Worm (Caenorhabditis elegans) whole organism, young adult: ENCODE data around the gene faah-2.

Source experiments
- F23B12.7 ChIP-seq: sonication (generic microtip); optimal IDR thresholded peaks from 2 replicates; lab custom pipeline; 2017; ENCODE audit warnings: missing genetic modification characterization, mild to moderate bottlenecking, missing compliant biosample characterization, antibody characterized with exemption, moderate library complexity; ENCODE audit not compliant: insufficient read depth
- F33H1.4 ChIP-seq: fragments of 200-800 bp; sonication (Bioruptor generic); IDR thresholded peaks from 2 replicates; pipeline ENCODE4 v1.3.6; 2022; ENCODE audit warnings: missing genetic modification reagents, missing genetic modification characterization, missing compliant biosample characterization
- F37B4.10 ChIP-seq: fragments of 200-800 bp; sonication (Bioruptor generic); IDR thresholded peaks from 2 replicates; pipeline ENCODE4 v1.3.6; 2022; ENCODE audit warnings: missing genetic modification characterization, missing compliant biosample characterization
- F39B2.1 ChIP-seq: fragments of 200-800 bp; sonication (Bioruptor generic); IDR thresholded peaks from 2 replicates; pipeline ENCODE4 v1.3.6; 2022; ENCODE audit warnings: missing genetic modification reagents, missing genetic modification characterization, missing compliant biosample characterization
- K12H6.12 ChIP-seq: fragments of 200-800 bp; sonication (Bioruptor generic); optimal IDR thresholded peaks from 2 replicates; lab custom pipeline; 2018; ENCODE audit warnings: mild to moderate bottlenecking, missing genetic modification characterization, missing compliant biosample characterization
- Y56A3A.18 ChIP-seq: fragments of 200-800 bp; sonication (Bioruptor generic); IDR thresholded peaks from 2 replicates; pipeline ENCODE4 v1.3.6; 2022; ENCODE audit warnings: missing genetic modification reagents, missing genetic modification characterization, missing compliant biosample characterization
- Y95B8A.8 ChIP-seq: fragments of 200-800 bp; sonication (Bioruptor generic); IDR thresholded peaks from 2 replicates; pipeline ENCODE4 v1.3.6; 2022; ENCODE audit warnings: missing genetic modification reagents, missing genetic modification characterization, missing compliant biosample characterization
- aptf-2 ChIP-seq: fragments of 200-800 bp; sonication (Bioruptor generic); conservative IDR thresholded peaks from 2 replicates; pipeline ENCODE4 v1.3.6; 2022; ENCODE audit warnings: missing genetic modification reagents, missing genetic modification characterization, missing compliant biosample characterization
- atf-7 ChIP-seq: sonication (generic microtip); optimal IDR thresholded peaks from 2 replicates; lab custom pipeline; 2017; ENCODE audit warnings: mild to moderate bottlenecking, missing genetic modification characterization, missing compliant biosample characterization
- athp-1 ChIP-seq: sonication (generic microtip); optimal IDR thresholded peaks from 2 replicates; lab custom pipeline; 2017; ENCODE audit warnings: mild to moderate bottlenecking, missing genetic modification characterization, missing compliant biosample characterization
- bed-2 ChIP-seq: fragments of 200-800 bp; sonication (Bioruptor generic); IDR thresholded peaks from 2 replicates; pipeline ENCODE4 v1.3.6; 2022; ENCODE audit warnings: missing genetic modification reagents, missing genetic modification characterization, missing compliant biosample characterization
- cebp-2 ChIP-seq: fragments of 200-800 bp; sonication (Bioruptor generic); IDR thresholded peaks from 2 replicates; pipeline ENCODE4 v1.3.6; 2022; ENCODE audit warnings: missing genetic modification characterization, missing compliant biosample characterization
- ceh-27 ChIP-seq: fragments of 200-800 bp; sonication (Bioruptor generic); optimal IDR thresholded peaks from 2 replicates; lab custom pipeline; 2018; ENCODE audit warnings: mild to moderate bottlenecking, missing genetic modification characterization, moderate library complexity, missing compliant biosample characterization
- ceh-79 ChIP-seq: sonication (generic microtip); optimal IDR thresholded peaks from 2 replicates; lab custom pipeline; 2017; ENCODE audit warnings: mild to moderate bottlenecking, missing genetic modification characterization, missing compliant biosample characterization
- die-1 ChIP-seq: sonication (generic microtip); optimal IDR thresholded peaks from 2 replicates; lab custom pipeline; 2016; ENCODE audit warnings: missing genotype, mild to moderate bottlenecking, missing genetic modification characterization, missing compliant biosample characterization
- dpff-1 ChIP-seq: sonication (generic microtip); optimal IDR thresholded peaks from 2 replicates; lab custom pipeline; 2017; ENCODE audit warnings: mild to moderate bottlenecking, missing genetic modification characterization, missing compliant biosample characterization
- egl-18 ChIP-seq: fragments of 200-800 bp; sonication (Bioruptor generic); IDR thresholded peaks from 2 replicates; pipeline ENCODE4 v1.3.6; 2022; ENCODE audit warnings: missing genetic modification reagents, missing genetic modification characterization, missing compliant biosample characterization
- ets-4 ChIP-seq: fragments of 200-800 bp; sonication (Bioruptor generic); optimal IDR thresholded peaks from 2 replicates; lab custom pipeline; 2018; ENCODE audit warnings: mild to moderate bottlenecking, missing genetic modification characterization, missing compliant biosample characterization
- gei-17 ChIP-seq: fragments of 200-800 bp; sonication (Bioruptor generic); optimal IDR thresholded peaks from 2 replicates; lab custom pipeline; 2018; ENCODE audit warnings: mild to moderate bottlenecking, missing genetic modification characterization, missing compliant biosample characterization
- lin-40 ChIP-seq: sonication (generic microtip); optimal IDR thresholded peaks from 2 replicates; lab custom pipeline; 2016; ENCODE audit warnings: missing genetic modification characterization, mild to moderate bottlenecking, missing compliant biosample characterization, missing genotype, missing genetic modification reagents
- lir-1 ChIP-seq: fragments of 200-800 bp; sonication (Bioruptor generic); conservative IDR thresholded peaks from 2 replicates; pipeline ENCODE4 v1.3.6; 2022; ENCODE audit warnings: missing genetic modification reagents, missing genetic modification characterization, missing compliant biosample characterization
- madf-10 ChIP-seq: sonication (generic microtip); optimal IDR thresholded peaks from 2 replicates; lab custom pipeline; 2016; ENCODE audit warnings: mild to moderate bottlenecking, missing genetic modification characterization, missing compliant biosample characterization
- madf-6 ChIP-seq: fragments of 200-800 bp; sonication (Bioruptor generic); IDR thresholded peaks from 2 replicates; pipeline ENCODE4 v1.3.6; 2022; ENCODE audit warnings: missing genetic modification reagents, missing genetic modification characterization, missing compliant biosample characterization
- madf-8 ChIP-seq: fragments of 200-800 bp; sonication (Bioruptor generic); conservative IDR thresholded peaks from 2 replicates; pipeline ENCODE4 v1.3.6; 2022; ENCODE audit warnings: missing genetic modification reagents, missing genetic modification characterization, missing compliant biosample characterization
- nhr-120 ChIP-seq: fragments of 200-800 bp; sonication (Bioruptor generic); IDR thresholded peaks from 2 replicates; pipeline ENCODE4 v1.3.6; 2022; ENCODE audit warnings: missing genetic modification characterization, missing compliant biosample characterization
- nhr-27 ChIP-seq: fragments of 200-800 bp; sonication (Bioruptor generic); optimal IDR thresholded peaks from 2 replicates; lab custom pipeline; 2018; ENCODE audit warnings: mild to moderate bottlenecking, missing genetic modification characterization, moderate library complexity, missing compliant biosample characterization
- nhr-80 ChIP-seq: sonication (generic microtip); optimal IDR thresholded peaks from 2 replicates; lab custom pipeline; 2016; ENCODE audit warnings: missing genetic modification characterization, missing compliant biosample characterization
- rec-8 ChIP-seq, 2 experiments: sonication (generic microtip); optimal IDR thresholded peaks; 2 replicates each; lab custom pipeline; 2016; ENCODE audit warnings: mild to moderate bottlenecking in 2 of 2, missing genetic modification characterization in 2 of 2, missing genetic modification reagents in 2 of 2, missing genotype in 2 of 2, missing biosample characterization in 1 of 2, missing compliant biosample characterization in 1 of 2, moderate library complexity in 1 of 2
- sdz-38 ChIP-seq: sonication (generic microtip); optimal IDR thresholded peaks from 2 replicates; lab custom pipeline; 2016; ENCODE audit warnings: missing genotype, missing genetic modification characterization, missing compliant biosample characterization
- sea-2 ChIP-seq: fragments of 200-800 bp; sonication (Bioruptor generic); IDR thresholded peaks from 2 replicates; pipeline ENCODE4 v1.3.6; 2022; ENCODE audit warnings: missing genetic modification characterization, missing compliant biosample characterization
- snpc-1.1 ChIP-seq: sonication (generic microtip); optimal IDR thresholded peaks from 2 replicates; lab custom pipeline; 2017; ENCODE audit warnings: missing genetic modification characterization, mild to moderate bottlenecking, missing compliant biosample characterization, antibody characterized with exemption, moderate library complexity, missing genotype, missing genetic modification reagents; ENCODE audit not compliant: insufficient read depth
- snpc-1.3 ChIP-seq: sonication (generic microtip); optimal IDR thresholded peaks from 2 replicates; lab custom pipeline; 2017; ENCODE audit warnings: missing genetic modification characterization, mild to moderate bottlenecking, missing compliant biosample characterization, antibody characterized with exemption, moderate library complexity, missing genotype, missing genetic modification reagents; ENCODE audit not compliant: insufficient read depth
- snpc-4 ChIP-seq, 5 experiments: fragments of 150-350 bp in 1 of 5; sonication (generic microtip) in 4 of 5; optimal IDR thresholded peaks; 2 replicates each; lab custom pipeline; 2014 to 2018; ENCODE audit warnings: missing genetic modification characterization in 5 of 5, missing biosample characterization in 3 of 5, antibody characterized with exemption in 2 of 5, mild to moderate bottlenecking in 2 of 5, missing compliant biosample characterization in 2 of 5, missing genotype in 2 of 5, moderate library complexity in 2 of 5, missing genetic modification reagents in 1 of 5
- somi-1 ChIP-seq: fragments of 200-800 bp; sonication (Bioruptor generic); optimal IDR thresholded peaks from 2 replicates; lab custom pipeline; 2018; ENCODE audit warnings: mild to moderate bottlenecking, missing genetic modification characterization, missing compliant biosample characterization
- tbp1 ChIP-seq: fragments of 200-800 bp; sonication (Bioruptor generic); optimal IDR thresholded peaks from 2 replicates; lab custom pipeline; 2018; ENCODE audit warnings: mild to moderate bottlenecking, missing genetic modification characterization, missing compliant biosample characterization
- tlf-1 ChIP-seq: fragments of 200-800 bp; sonication (Bioruptor generic); optimal IDR thresholded peaks from 2 replicates; lab custom pipeline; 2018; ENCODE audit warnings: mild to moderate bottlenecking, missing genetic modification characterization, missing compliant biosample characterization
- unc-130 ChIP-seq: sonication (generic microtip); optimal IDR thresholded peaks from 2 replicates; lab custom pipeline; 2016; ENCODE audit warnings: missing genetic modification reagents, missing genetic modification characterization, missing compliant biosample characterization
- zfh-2 ChIP-seq: fragments of 200-800 bp; sonication (Bioruptor generic); conservative IDR thresholded peaks from 2 replicates; pipeline ENCODE4 v1.3.6; 2022; ENCODE audit warnings: missing genetic modification reagents, missing genetic modification characterization, missing compliant biosample characterization
- ztf-6 ChIP-seq: fragments of 200-800 bp; sonication (Bioruptor generic); IDR thresholded peaks from 2 replicates; pipeline ENCODE4 v1.3.6; 2022; ENCODE audit warnings: missing genetic modification reagents, missing genetic modification characterization, missing compliant biosample characterization

faah-2 gene

ce11 chrIV:8192878-8193277 is 40.6 kb downstream of the faah-2 start:
- TF ChIP-seq somi-1 (GFP tag; lab: Kevin White, UChicago) (no peak), zfh-2 (GFP tag; lab: Robert Waterston, UW) (peak; percentile 70), madf-10 (no peak), unc-130 (GFP tag; lab: Kevin White, UChicago) (no peak), rec-8 (tag; optimal IDR thresholded peaks at IDR 0.05; lab: Kevin White, UChicago) (no peak)

DNA sequence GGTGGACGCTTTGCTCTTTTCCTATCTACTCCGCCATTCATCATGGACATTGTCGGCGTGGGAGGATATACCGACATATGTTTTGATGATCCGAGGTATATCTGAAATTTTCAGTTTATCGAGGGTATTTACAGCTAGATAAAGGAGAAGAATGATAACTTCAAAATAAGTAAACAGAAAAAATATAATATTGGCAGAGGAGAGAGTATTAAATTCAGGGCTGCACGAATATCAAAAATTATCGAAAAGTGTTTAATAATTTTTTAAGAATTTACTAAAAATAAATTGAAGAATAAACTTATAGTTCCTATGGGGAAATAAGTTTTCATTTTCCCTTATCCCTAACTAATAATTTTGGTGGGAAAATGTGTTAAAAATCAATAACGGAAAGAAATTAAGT is 46.6 kb downstream of the faah-2 start, which contains the start of gene wsp-1:
Gene wsp-1 (minus strand): TSS at position 101 of the 400 bp plus-strand sequence.
- TF ChIP-seq snpc-1.1 (tag; lab: Kevin White, UChicago) (no peak), snpc-4 (GFP tag; optimal IDR thresholded peaks at IDR 0.05; lab: Kevin White, UChicago) (no peak), snpc-4 (tag; optimal IDR thresholded peaks at IDR 0.05; lab: Kevin White, UChicago) (no peak), egl-18 (GFP tag; lab: Robert Waterston, UW) (no peak)

DNA sequence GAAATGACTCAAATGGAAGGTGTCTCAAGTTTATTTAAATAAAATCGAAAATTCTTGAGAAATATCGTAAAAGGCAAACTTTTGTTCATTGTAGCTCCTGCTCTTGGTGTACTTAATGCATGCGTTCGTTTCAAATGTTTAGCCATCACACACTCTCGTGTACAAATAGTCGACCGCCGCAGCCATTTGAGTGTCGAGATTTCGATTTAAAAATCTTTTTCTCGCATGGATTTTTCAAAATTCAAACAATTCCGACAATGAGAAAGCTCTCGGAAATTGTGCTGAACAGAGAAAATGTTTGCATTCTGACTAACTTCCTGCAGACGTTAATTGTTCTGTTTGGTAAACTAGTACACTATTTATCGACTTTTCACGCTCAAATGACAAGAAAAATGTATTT is 47.0 kb downstream of the faah-2 start:
- TF ChIP-seq cebp-2 (GFP tag; lab: Robert Waterston, UW): 0 out of 2 replicates have a peak, but pooled peaks have one; percentile 69
- TF ChIP-seq Y95B8A.8 (GFP tag; lab: Robert Waterston, UW): no peak

DNA sequence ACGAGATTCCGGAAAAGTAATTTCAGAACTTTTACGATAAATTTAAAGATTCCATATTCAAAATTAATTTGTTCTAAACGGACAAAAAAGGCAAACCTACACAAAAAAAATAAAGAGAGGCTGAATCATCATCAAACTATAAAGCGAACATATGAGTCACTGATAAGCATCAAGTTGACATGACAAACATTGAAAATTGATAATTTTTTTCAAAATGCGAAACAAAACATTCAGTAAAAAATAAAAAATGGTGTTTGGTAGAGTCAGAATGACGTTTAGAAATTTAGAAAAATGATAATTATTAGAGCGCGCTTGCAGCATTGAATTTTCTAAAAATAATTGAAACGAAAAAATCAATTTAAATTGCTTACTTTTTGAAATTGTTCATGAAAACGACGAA is 47.6 kb downstream of the faah-2 start:
- TF ChIP-seq tbp1 (no peak), F39B2.1 (GFP tag; lab: Robert Waterston, UW) (no peak), F23B12.7 (tag; lab: Kevin White, UChicago) (peak; percentile 5), nhr-80 (peak; percentile 68)
- TF ChIP-seq, all 124 proteins: peak for 2

DNA sequence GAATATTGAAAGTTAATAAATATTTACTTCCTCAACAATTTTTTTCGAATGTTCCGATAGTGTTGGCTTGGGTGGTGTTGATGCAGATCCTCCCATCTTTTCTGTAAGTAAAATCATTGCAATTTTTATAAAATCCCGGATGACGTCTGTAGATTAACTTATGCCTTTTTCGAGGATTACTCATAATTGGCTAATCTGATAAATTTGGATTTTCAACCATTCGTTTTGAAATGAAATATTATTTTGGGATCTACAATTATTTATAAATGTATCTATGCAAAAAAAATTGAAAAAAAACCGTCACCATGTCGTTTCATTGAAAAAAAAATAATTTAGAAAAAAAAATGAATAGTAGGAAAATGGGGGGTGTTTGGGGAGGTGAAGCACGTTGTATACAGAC is 48.9 kb downstream of the faah-2 start, which contains the start of gene glrx-22:
Gene glrx-22 (minus strand): TSS at position 101 of the 400 bp plus-strand sequence.
- TF ChIP-seq athp-1 (tag; lab: Kevin White, UChicago): no peak
- TF ChIP-seq nhr-80: no peak
- TF ChIP-seq lir-1 (GFP tag; lab: Robert Waterston, UW): no peak
- no peak for TF ChIP-seq madf-10
- no peak for TF ChIP-seq tbp1
- TF ChIP-seq tlf-1 (GFP tag; lab: Kevin White, UChicago): no peak
- TF ChIP-seq Y56A3A.18 (GFP tag; lab: Robert Waterston, UW): no peak
- no peak for TF ChIP-seq gei-17
- TF ChIP-seq ztf-6 (GFP tag; lab: Robert Waterston, UW): no peak
- no peak for TF ChIP-seq dpff-1 (tag; lab: Kevin White, UChicago)
- TF ChIP-seq nhr-120 (GFP tag; lab: Robert Waterston, UW): no peak
- no peak for TF ChIP-seq lin-40 (tag; lab: Kevin White, UChicago)
- no peak for TF ChIP-seq atf-7
- no peak for TF ChIP-seq F39B2.1 (GFP tag; lab: Robert Waterston, UW)
- no peak for TF ChIP-seq snpc-4 (GFP tag; optimal IDR thresholded peaks at IDR 0.05; lab: Kevin White, UChicago)
- no peak for TF ChIP-seq snpc-4 (tag; optimal IDR thresholded peaks at IDR 0.05; lab: Kevin White, UChicago)
- no peak for TF ChIP-seq ets-4
- TF ChIP-seq die-1 (tag; lab: Kevin White, UChicago): no peak
- TF ChIP-seq F33H1.4 (GFP tag; lab: Robert Waterston, UW): no peak
- no peak for TF ChIP-seq ceh-27
- TF ChIP-seq sdz-38: no peak
- TF ChIP-seq, all 124 proteins: peak for 0

DNA sequence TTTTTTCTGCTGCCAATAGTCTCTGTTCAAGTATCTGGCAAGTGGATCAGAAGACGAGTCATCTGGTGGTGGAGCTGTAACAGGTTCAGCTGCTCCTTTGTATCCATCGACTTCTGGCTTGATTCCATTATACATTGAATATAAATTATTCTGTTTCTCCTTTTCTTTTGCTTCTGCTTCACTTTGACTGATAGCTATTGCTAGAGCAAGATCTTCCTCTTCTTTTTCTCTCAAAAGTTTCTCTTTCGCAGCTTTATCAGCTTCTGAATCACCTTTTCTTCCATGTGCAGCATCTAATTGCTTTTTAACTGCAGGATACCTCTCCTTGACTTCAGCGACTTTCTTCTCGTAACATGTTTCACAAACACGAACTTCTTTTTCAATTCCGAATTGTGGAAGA is 51.3 kb downstream of the faah-2 start:
- TF ChIP-seq ceh-27 (no peak), nhr-27 (tag; lab: Kevin White, UChicago) (no peak), snpc-1.3 (tag; lab: Kevin White, UChicago) (no peak), aptf-2 (GFP tag; lab: Robert Waterston, UW) (no peak), F37B4.10 (GFP tag; lab: Robert Waterston, UW) (no peak), bed-2 (GFP tag; lab: Robert Waterston, UW) (no peak), sdz-38 (no peak), ceh-79 (tag; lab: Kevin White, UChicago) (no peak), K12H6.12 (tag; lab: Kevin White, UChicago) (no peak), madf-6 (GFP tag; lab: Robert Waterston, UW) (no peak), sea-2 (GFP tag; lab: Robert Waterston, UW) (no peak), F39B2.1 (GFP tag; lab: Robert Waterston, UW) (no peak), madf-8 (GFP tag; lab: Robert Waterston, UW) (no peak), cebp-2 (GFP tag; lab: Robert Waterston, UW) (no peak)
